Fruit fly (Drosophila melanogaster) whole organism, embryonic: ENCODE results near the gene teq.
A peak's percentile ranks its signal among the peaks of the same experiment; 100 is the strongest.

Source experiments
- Abd-B ChIP-seq: fragments of 200-800 bp; sonication (Bioruptor generic); optimal IDR thresholded peaks from 2 replicates; lab custom pipeline; 2018; ENCODE audit warnings: missing biosample characterization, mild to moderate bottlenecking, missing genetic modification characterization, moderate library complexity
- Ada2b ChIP-seq: fragments of 200-800 bp; sonication (Bioruptor generic); IDR thresholded peaks from 2 replicates; pipeline ENCODE4 v1.3.6; 2022; ENCODE audit warnings: missing biosample characterization, missing genetic modification characterization
- B-H1 ChIP-seq: fragments of 200-800 bp; sonication (Bioruptor generic); IDR thresholded peaks from 3 replicates; pipeline ENCODE4 v1.3.6; 2022; ENCODE audit warnings: missing biosample characterization, missing genetic modification characterization
- C15 ChIP-seq: fragments of 200-800 bp; sonication (Bioruptor generic); IDR thresholded peaks from 3 replicates; pipeline ENCODE4 v1.3.6; 2022; ENCODE audit warnings: missing biosample characterization, missing genetic modification characterization
- CG10274 ChIP-seq: fragments of 200-800 bp; sonication (Bioruptor generic); optimal IDR thresholded peaks from 3 replicates; lab custom pipeline; 2017; ENCODE audit warnings: missing biosample characterization, mild to moderate bottlenecking, missing genetic modification characterization
- CG10543 ChIP-seq: fragments of 200-800 bp; sonication (Bioruptor generic); optimal IDR thresholded peaks from 3 replicates; lab custom pipeline; 2017; ENCODE audit warnings: missing biosample characterization, mild to moderate bottlenecking, missing genetic modification characterization, moderate library complexity
- CG10565 ChIP-seq: fragments of 200-800 bp; sonication (Bioruptor generic); optimal IDR thresholded peaks from 3 replicates; lab custom pipeline; 2016; ENCODE audit warnings: missing biosample characterization, mild to moderate bottlenecking, missing genetic modification characterization
- CG13123 ChIP-seq: fragments of 200-800 bp; sonication (Bioruptor generic); optimal IDR thresholded peaks from 2 replicates; lab custom pipeline; 2016; ENCODE audit warnings: missing biosample characterization, missing genetic modification characterization
- CG15479 ChIP-seq: fragments of 200-800 bp; sonication (Bioruptor generic); optimal IDR thresholded peaks from 3 replicates; lab custom pipeline; 2019; ENCODE audit warnings: missing biosample characterization, mild to moderate bottlenecking, missing genetic modification characterization, moderate library complexity
- CG1647 ChIP-seq: fragments of 200-800 bp; sonication (Bioruptor generic); optimal IDR thresholded peaks from 3 replicates; lab custom pipeline; 2016; ENCODE audit warnings: missing biosample characterization, missing genetic modification characterization
- CG17568 ChIP-seq: fragments of 200-800 bp; sonication (Bioruptor generic); optimal IDR thresholded peaks from 2 replicates; lab custom pipeline; 2018; ENCODE audit warnings: missing biosample characterization, mild to moderate bottlenecking, missing genetic modification characterization, moderate library complexity
- CG2889 ChIP-seq: fragments of 200-800 bp; sonication (Bioruptor generic); IDR thresholded peaks from 3 replicates; pipeline ENCODE4 v1.3.6; 2022; ENCODE audit warnings: missing biosample characterization, missing genetic modification characterization
- CG3281 ChIP-seq: fragments of 200-800 bp; sonication (Bioruptor generic); optimal IDR thresholded peaks from 3 replicates; lab custom pipeline; 2017; ENCODE audit warnings: missing biosample characterization, mild to moderate bottlenecking, missing genetic modification characterization
- CG3995 ChIP-seq: fragments of 200-800 bp; sonication (Bioruptor generic); optimal IDR thresholded peaks from 3 replicates; lab custom pipeline; 2016; ENCODE audit warnings: missing biosample characterization, missing genetic modification characterization
- CG4617 ChIP-seq: fragments of 200-800 bp; sonication (Bioruptor generic); optimal IDR thresholded peaks from 3 replicates; lab custom pipeline; 2016; ENCODE audit warnings: missing biosample characterization, missing genetic modification characterization, borderline replicate concordance
- CG7372 ChIP-seq: fragments of 200-800 bp; sonication (Bioruptor generic); IDR thresholded peaks from 2 replicates; pipeline ENCODE4 v1.3.6; 2022; ENCODE audit warnings: missing biosample characterization, missing genetic modification characterization
- CG8089 ChIP-seq: fragments of 200-800 bp; sonication (Bioruptor generic); optimal IDR thresholded peaks from 3 replicates; lab custom pipeline; 2016; ENCODE audit warnings: missing biosample characterization, missing genetic modification characterization
- CG8478 ChIP-seq: fragments of >200 bp; optimal IDR thresholded peaks from 2 replicates; lab custom pipeline; 2018
- CG9437 ChIP-seq: fragments of 200-800 bp; sonication (Bioruptor generic); optimal IDR thresholded peaks from 2 replicates; lab custom pipeline; 2018; ENCODE audit warnings: missing biosample characterization, mild to moderate bottlenecking, missing genetic modification characterization
- CG9609 ChIP-seq: fragments of 200-800 bp; sonication (Bioruptor generic); optimal IDR thresholded peaks from 3 replicates; lab custom pipeline; 2016; ENCODE audit warnings: missing biosample characterization, missing genetic modification characterization
- CHES-1-like ChIP-seq: fragments of 200-800 bp; sonication (Bioruptor generic); optimal IDR thresholded peaks from 2 replicates; lab custom pipeline; 2016; ENCODE audit warnings: missing biosample characterization, missing genetic modification characterization
- Dbx ChIP-seq: fragments of 200-800 bp; sonication (Bioruptor generic); IDR thresholded peaks from 3 replicates; pipeline ENCODE4 v1.3.6; 2022; ENCODE audit warnings: missing biosample characterization, missing genetic modification characterization
- Dip2 ChIP-seq: fragments of 200-800 bp; sonication (Bioruptor generic); IDR thresholded peaks from 2 replicates; pipeline ENCODE4 v1.3.6; 2022; ENCODE audit warnings: missing biosample characterization, missing genetic modification characterization
- Dref ChIP-seq: fragments of 200-800 bp; sonication (Bioruptor generic); IDR thresholded peaks from 2 replicates; pipeline ENCODE4 v1.3.6; 2022; ENCODE audit warnings: missing biosample characterization, missing genetic modification characterization
- ERR ChIP-seq: fragments of 200-800 bp; sonication (Bioruptor generic); optimal IDR thresholded peaks from 2 replicates; lab custom pipeline; 2016; ENCODE audit warnings: missing biosample characterization, missing genetic modification characterization
- Ets97D ChIP-seq: fragments of 200-800 bp; sonication (Bioruptor generic); optimal IDR thresholded peaks from 3 replicates; lab custom pipeline; 2016; ENCODE audit warnings: missing biosample characterization, missing genetic modification characterization
- Fer2 ChIP-seq: fragments of 200-800 bp; sonication (Bioruptor generic); optimal IDR thresholded peaks from 2 replicates; lab custom pipeline; 2018; ENCODE audit warnings: missing biosample characterization, mild to moderate bottlenecking, missing genetic modification characterization, moderate library complexity
- GATAe ChIP-seq: fragments of 200-800 bp; sonication (Bioruptor generic); conservative IDR thresholded peaks from 2 replicates; pipeline ENCODE4 v1.3.6; 2022; ENCODE audit warnings: missing biosample characterization, missing genetic modification characterization
- Gsc ChIP-seq: fragments of 200-800 bp; sonication (Bioruptor generic); IDR thresholded peaks from 2 replicates; pipeline ENCODE4 v1.3.6; 2022; ENCODE audit warnings: missing biosample characterization, missing genetic modification characterization
- HHEX ChIP-seq: fragments of 200-800 bp; sonication (Bioruptor generic); optimal IDR thresholded peaks from 3 replicates; lab custom pipeline; 2017; ENCODE audit warnings: missing biosample characterization, mild to moderate bottlenecking, missing genetic modification characterization, missing genetic modification reagents
- Hey ChIP-seq: fragments of 200-800 bp; sonication (Bioruptor generic); optimal IDR thresholded peaks from 3 replicates; lab custom pipeline; 2018; ENCODE audit warnings: missing biosample characterization, mild to moderate bottlenecking, missing genetic modification characterization
- Hsf ChIP-seq: fragments of 200-800 bp; sonication (Bioruptor generic); optimal IDR thresholded peaks from 3 replicates; lab custom pipeline; 2016; ENCODE audit warnings: missing biosample characterization, missing genetic modification characterization
- NC2β ChIP-seq: fragments of 200-800 bp; sonication (Bioruptor generic); optimal IDR thresholded peaks from 2 replicates; lab custom pipeline; 2016; ENCODE audit warnings: missing biosample characterization, missing genetic modification characterization
- NK7.1 ChIP-seq: fragments of 200-800 bp; sonication (Bioruptor generic); optimal IDR thresholded peaks from 3 replicates; lab custom pipeline; 2016; ENCODE audit warnings: missing biosample characterization, missing genetic modification characterization
- NfI ChIP-seq: fragments of 200-800 bp; sonication (Bioruptor generic); optimal IDR thresholded peaks from 3 replicates; lab custom pipeline; 2018; ENCODE audit warnings: missing biosample characterization, mild to moderate bottlenecking, missing genetic modification characterization, moderate library complexity
- Ptx1 ChIP-seq: fragments of 200-800 bp; sonication (Bioruptor generic); IDR thresholded peaks from 2 replicates; pipeline ENCODE4 v1.3.6; 2022; ENCODE audit warnings: missing biosample characterization, missing genetic modification characterization
- Sry-β ChIP-seq: fragments of 200-800 bp; sonication (Bioruptor generic); optimal IDR thresholded peaks from 2 replicates; lab custom pipeline; 2018; ENCODE audit warnings: missing biosample characterization, mild to moderate bottlenecking, missing genetic modification characterization, moderate library complexity
- Tbp ChIP-seq: fragments of >200 bp; optimal IDR thresholded peaks from 2 replicates; lab custom pipeline; 2018; ENCODE audit warnings: missing biosample characterization, missing genetic modification characterization
- aop ChIP-seq: fragments of 200-800 bp; sonication (Bioruptor generic); IDR thresholded peaks from 2 replicates; pipeline ENCODE4 v1.3.6; 2022; ENCODE audit warnings: missing biosample characterization, missing genetic modification characterization
- ara ChIP-seq: fragments of 200-800 bp; sonication (Bioruptor generic); IDR thresholded peaks from 2 replicates; pipeline ENCODE4 v1.3.6; 2022; ENCODE audit warnings: missing biosample characterization, missing genetic modification characterization
- ash1 ChIP-seq: fragments of 200-800 bp; sonication (Bioruptor generic); optimal IDR thresholded peaks from 2 replicates; lab custom pipeline; 2018; ENCODE audit warnings: missing biosample characterization, mild to moderate bottlenecking, missing genetic modification characterization
- crol ChIP-seq: fragments of 200-800 bp; sonication (Bioruptor generic); IDR thresholded peaks from 2 replicates; pipeline ENCODE4 v1.3.6; 2022; ENCODE audit warnings: missing biosample characterization, missing genetic modification characterization
- dmrt99B ChIP-seq: fragments of 200-800 bp; sonication (Bioruptor generic); optimal IDR thresholded peaks from 2 replicates; lab custom pipeline; 2018; ENCODE audit warnings: missing biosample characterization, mild to moderate bottlenecking, missing genetic modification characterization, moderate library complexity
- fd3F ChIP-seq: fragments of 200-800 bp; sonication (Bioruptor generic); optimal IDR thresholded peaks from 2 replicates; lab custom pipeline; 2018; ENCODE audit warnings: missing biosample characterization, mild to moderate bottlenecking, missing genetic modification characterization, moderate library complexity
- gro ChIP-seq: fragments of 200-800 bp; sonication (Bioruptor generic); optimal IDR thresholded peaks from 2 replicates; lab custom pipeline; 2016; ENCODE audit warnings: missing biosample characterization, missing genetic modification characterization
- inv ChIP-seq: fragments of 200-800 bp; sonication (Bioruptor generic); IDR thresholded peaks from 2 replicates; pipeline ENCODE4 v1.3.6; 2022; ENCODE audit warnings: missing biosample characterization, missing genetic modification characterization; ENCODE audit not compliant: partially characterized antibody
- lab ChIP-seq: fragments of 200-800 bp; sonication (Bioruptor generic); optimal IDR thresholded peaks from 3 replicates; lab custom pipeline; 2017; ENCODE audit warnings: missing biosample characterization, missing genetic modification characterization, mild to moderate bottlenecking, moderate library complexity, missing genetic modification reagents
- pros ChIP-seq: fragments of 200-800 bp; sonication (Bioruptor generic); optimal IDR thresholded peaks from 3 replicates; lab custom pipeline; 2019; ENCODE audit warnings: missing biosample characterization, mild to moderate bottlenecking, missing genetic modification characterization, moderate library complexity
- sim ChIP-seq: fragments of 200-800 bp; sonication (Bioruptor generic); IDR thresholded peaks from 2 replicates; pipeline ENCODE4 v1.3.6; 2022; ENCODE audit warnings: missing biosample characterization, missing genetic modification characterization
- slbo ChIP-seq: fragments of 200-800 bp; sonication (Bioruptor generic); IDR thresholded peaks from 2 replicates; pipeline ENCODE4 v1.3.6; 2022; ENCODE audit warnings: missing biosample characterization, missing genetic modification characterization
- trh ChIP-seq: fragments of 200-800 bp; sonication (Bioruptor generic); optimal IDR thresholded peaks from 2 replicates; lab custom pipeline; 2016; ENCODE audit warnings: missing biosample characterization, missing genetic modification characterization
- twi ChIP-seq: fragments of 200-800 bp; optimal IDR thresholded peaks from 2 replicates; lab custom pipeline; 2019; ENCODE audit warnings: missing biosample characterization, mild to moderate bottlenecking, missing genetic modification characterization, moderate library complexity
- zen ChIP-seq: fragments of 200-800 bp; sonication (Bioruptor generic); optimal IDR thresholded peaks from 3 replicates; lab custom pipeline; 2018; ENCODE audit warnings: missing biosample characterization, mild to moderate bottlenecking, missing genetic modification characterization, moderate library complexity

teq gene

DNA sequence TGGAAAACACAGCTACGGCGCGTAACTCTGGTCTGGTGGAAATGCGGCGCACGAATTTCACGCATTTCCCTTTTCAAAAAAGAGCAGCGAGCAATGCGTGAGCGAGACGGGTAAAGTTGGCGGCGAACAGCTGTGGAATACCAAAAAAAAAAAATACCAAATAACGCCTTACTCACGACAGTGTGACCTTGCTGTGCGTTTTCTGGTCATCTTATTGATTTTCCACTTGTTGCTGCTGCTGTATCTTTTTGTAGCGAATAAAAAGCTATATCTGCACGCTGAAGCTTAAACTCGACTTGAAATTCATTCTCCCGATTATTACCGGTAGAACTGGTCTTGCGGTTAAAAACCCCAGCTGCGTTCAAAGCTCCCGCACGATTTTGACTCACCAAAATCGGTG, 59.9 kb downstream of the teq start, which contains the start of the genes bol and Dhpr (continued):
- TF ChIP-seq CG10543 (no peak), Hey (tag; lab: Kevin White, UChicago) (no peak), crol (no peak), slbo (GFP tag; lab: Robert Waterston, UW) (no peak), CG10565 (GFP tag; lab: Kevin White, UChicago) (no peak), pros (GFP tag; lab: Kevin White, UChicago) (no peak), twi (tag; lab: Kevin White, UChicago) (no peak), GATAe (GFP tag; lab: Robert Waterston, UW) (no peak), Sry-β (GFP tag; lab: Kevin White, UChicago) (peak; percentile 85), CG7372 (GFP tag; lab: Robert Waterston, UW) (no peak), CG8478 (no peak), NfI (GFP tag; lab: Kevin White, UChicago) (no peak), ERR (GFP tag; lab: Kevin White, UChicago) (no peak), CHES-1-like (GFP tag; lab: Kevin White, UChicago) (no peak), CG1647 (GFP tag; lab: Kevin White, UChicago) (no peak), CG17568 (GFP tag; lab: Kevin White, UChicago) (no peak), CG13123 (GFP tag; lab: Kevin White, UChicago) (no peak), Hsf (GFP tag; lab: Kevin White, UChicago) (no peak), CG9609 (GFP tag; lab: Kevin White, UChicago) (no peak), CG15479 (no peak), trh (no peak), ara (GFP tag; lab: Robert Waterston, UW) (no peak), Fer2 (tag; lab: Kevin White, UChicago) (no peak), Ptx1 (GFP tag; lab: Robert Waterston, UW) (no peak), inv (GFP tag; lab: Robert Waterston, UW) (no peak), CG8089 (GFP tag; lab: Kevin White, UChicago) (no peak), Dref (peak; percentile 42), B-H1 (no peak), CG9437 (GFP tag; lab: Kevin White, UChicago) (peak; percentile 83), aop (GFP tag; lab: Robert Waterston, UW) (no peak), CG3995 (no peak), NK7.1 (GFP tag; lab: Kevin White, UChicago) (no peak), C15 (GFP tag; lab: Robert Waterston, UW) (no peak), Dbx (GFP tag; lab: Robert Waterston, UW) (peak; percentile 28; the same call in 1 of the 3 replicates), Ada2b (GFP tag; lab: Robert Waterston, UW) (no peak), zen (tag; lab: Kevin White, UChicago) (no peak), CG10274 (GFP tag; lab: Kevin White, UChicago) (no peak), Gsc (GFP tag; lab: Robert Waterston, UW) (no peak), NC2β (GFP tag; lab: Kevin White, UChicago) (peak; percentile 8), dmrt99B (tag; lab: Kevin White, UChicago) (no peak), gro (GFP tag; lab: Kevin White, UChicago) (no peak), Tbp (GFP tag; lab: Kevin White, UChicago) (no peak), HHEX (GFP tag; lab: Kevin White, UChicago) (no peak), Ets97D (GFP tag; lab: Kevin White, UChicago) (peak; percentile 89), CG3281 (no peak), Dip2 (GFP tag; lab: Robert Waterston, UW) (no peak), Abd-B (GFP tag; lab: Kevin White, UChicago) (no peak), lab (GFP tag; lab: Kevin White, UChicago) (peak; percentile 18), CG2889 (GFP tag; lab: Robert Waterston, UW) (no peak), ash1 (GFP tag; lab: Kevin White, UChicago) (no peak), fd3F (GFP tag; lab: Kevin White, UChicago) (no peak), sim (GFP tag; lab: Robert Waterston, UW) (no peak), CG4617 (GFP tag; lab: Kevin White, UChicago) (peak; percentile 81)
